Fruit fly (Drosophila melanogaster): ENCODE data around the gene CG13135.

CG13135 gene

dm6 chr2L:10143334-10143733 is 20.8 kb upstream of the CG13135 start (continued):
- TF ChIP-seq CG14710 (tag; optimal IDR thresholded peaks at IDR 0.05) (peak; percentile 15), Kr (GFP tag; optimal IDR thresholded peaks at IDR 0.05) (no peak), CG18619 (GFP tag; optimal IDR thresholded peaks at IDR 0.05) (no peak), ind (GFP tag; optimal IDR thresholded peaks at IDR 0.05) (no peak), Mrtf (GFP tag; IDR thresholded peaks at IDR 0.05) (no peak), croc (GFP tag; conservative IDR thresholded peaks at IDR 0.05) (peak; percentile 16; the same call in 2 of the 3 replicates), ftz-f1 (GFP tag; optimal IDR thresholded peaks at IDR 0.05) (no peak), Neu2 (GFP tag; optimal IDR thresholded peaks at IDR 0.05; ENCODE audit: borderline replicate concordance) (no peak), CG9437 (GFP tag; optimal IDR thresholded peaks at IDR 0.05) (no peak), CG1233 (GFP tag; optimal IDR thresholded peaks at IDR 0.05) (peak; percentile 57), CG10147 (GFP tag; optimal IDR thresholded peaks at IDR 0.05) (peak; percentile 59), CG12071 (GFP tag; optimal IDR thresholded peaks at IDR 0.05) (peak; percentile 68), CG1603 (tag; optimal IDR thresholded peaks at IDR 0.05) (no peak), zen (tag; optimal IDR thresholded peaks at IDR 0.05) (peak; percentile 1), CG1832 (GFP tag; optimal IDR thresholded peaks at IDR 0.05) (no peak), gfzf (GFP tag; optimal IDR thresholded peaks at IDR 0.05) (no peak), HHEX (GFP tag; optimal IDR thresholded peaks at IDR 0.05) (peak; percentile 68), CG10321 (GFP tag; IDR thresholded peaks at IDR 0.05) (no peak), Mad (GFP tag; optimal IDR thresholded peaks at IDR 0.05) (no peak), ken (GFP tag; IDR thresholded peaks at IDR 0.05) (no peak), Sry-β (GFP tag; optimal IDR thresholded peaks at IDR 0.05) (no peak), odd (GFP tag; optimal IDR thresholded peaks at IDR 0.05) (no peak), onecut (GFP tag; IDR thresholded peaks at IDR 0.05) (no peak), CG6254 (GFP tag; optimal IDR thresholded peaks at IDR 0.05) (peak; percentile 26), CG5245 (GFP tag; optimal IDR thresholded peaks at IDR 0.05) (no peak), prd (optimal IDR thresholded peaks at IDR 0.05) (no peak), prd (GFP tag; IDR thresholded peaks at IDR 0.05) (no peak), aop (GFP tag; IDR thresholded peaks at IDR 0.05) (no peak), Nf-YA (GFP tag; IDR thresholded peaks at IDR 0.05) (no peak), CG8924 (tag; optimal IDR thresholded peaks at IDR 0.05) (no peak), CG15269 (tag; optimal IDR thresholded peaks at IDR 0.05) (no peak), ttk (GFP tag; IDR thresholded peaks at IDR 0.05) (no peak), row (GFP tag; IDR thresholded peaks at IDR 0.05) (no peak), tio (GFP tag; optimal IDR thresholded peaks at IDR 0.05) (no peak), CG10979 (tag; optimal IDR thresholded peaks at IDR 0.05) (peak; percentile 44), CG10543 (GFP tag; optimal IDR thresholded peaks at IDR 0.05) (no peak), CG10462 (GFP tag; optimal IDR thresholded peaks at IDR 0.05) (no peak), Mes4 (GFP tag; optimal IDR thresholded peaks at IDR 0.05) (no peak), CG8765 (GFP tag; IDR thresholded peaks at IDR 0.05) (no peak), CG4707 (GFP tag; optimal IDR thresholded peaks at IDR 0.05) (no peak), cad (GFP tag; optimal IDR thresholded peaks at IDR 0.05) (no peak), tx (GFP tag; optimal IDR thresholded peaks at IDR 0.05) (no peak), CG10565 (GFP tag; optimal IDR thresholded peaks at IDR 0.05) (no peak), yki (optimal IDR thresholded peaks at IDR 0.05) (no peak), crp (GFP tag; optimal IDR thresholded peaks at IDR 0.05) (no peak), dm (GFP tag; optimal IDR thresholded peaks at IDR 0.05) (no peak), HLH3B (GFP tag; IDR thresholded peaks at IDR 0.05) (0 out of 2 replicates have a peak, but pooled peaks have one; percentile 38), trem (tag; optimal IDR thresholded peaks at IDR 0.05) (peak; percentile 95), inv (GFP tag; IDR thresholded peaks at IDR 0.05; ENCODE audit: partially characterized antibody) (no peak), CG13123 (GFP tag; optimal IDR thresholded peaks at IDR 0.05) (no peak), CG16863 (GFP tag; optimal IDR thresholded peaks at IDR 0.05) (no peak), Asciz (GFP tag; optimal IDR thresholded peaks at IDR 0.05) (peak; percentile 58)
